Fruit fly (Drosophila melanogaster) whole organism, wandering third instar larva: ENCODE results near the gene CG31381.
A peak's percentile ranks its signal among the peaks of the same experiment; 100 is the strongest.

Experiments used
- Abd-B ChIP-seq: fragments of >200 bp; optimal IDR thresholded peaks from 2 replicates; lab custom pipeline; 2017; ENCODE audit warnings: missing biosample characterization, missing genetic modification characterization
- CG32264 ChIP-seq: fragments of 200-800 bp; sonication (Bioruptor generic); optimal IDR thresholded peaks from 2 replicates; lab custom pipeline; 2016; ENCODE audit warnings: missing biosample characterization, missing genetic modification characterization
- CG9705 ChIP-seq: fragments of 200-800 bp; sonication (Bioruptor generic); optimal IDR thresholded peaks from 2 replicates; lab custom pipeline; 2018; ENCODE audit warnings: missing biosample characterization, mild to moderate bottlenecking, missing genetic modification characterization
- CrebA ChIP-seq: fragments of 200-800 bp; sonication (Bioruptor generic); optimal IDR thresholded peaks from 2 replicates; lab custom pipeline; 2016; ENCODE audit warnings: missing biosample characterization, mild to moderate bottlenecking, missing genetic modification characterization, borderline replicate concordance
- Dfd ChIP-seq: fragments of >200 bp; optimal IDR thresholded peaks from 2 replicates; lab custom pipeline; 2017; ENCODE audit warnings: missing biosample characterization, missing genetic modification characterization
- Dif ChIP-seq: fragments of 200-275, 200-300 bp; sonication (Bioruptor generic); optimal IDR thresholded peaks from 2 replicates; lab custom pipeline; 2018; ENCODE audit warnings: missing biosample characterization, missing genetic modification characterization; ENCODE audit not compliant: partially characterized antibody
- GATAd ChIP-seq: sonication (Bioruptor generic); optimal IDR thresholded peaks from 2 replicates; lab custom pipeline; 2016; ENCODE audit warnings: missing biosample characterization, missing genetic modification characterization
- HLH106 ChIP-seq: fragments of 200-800 bp; optimal IDR thresholded peaks from 3 replicates; lab custom pipeline; 2019; ENCODE audit warnings: missing biosample characterization, mild to moderate bottlenecking, missing genetic modification characterization, moderate library complexity
- Hnf4 ChIP-seq: fragments of 200-800 bp; sonication (Bioruptor generic); optimal IDR thresholded peaks from 2 replicates; lab custom pipeline; 2016; ENCODE audit warnings: missing biosample characterization, mild to moderate bottlenecking, missing genetic modification characterization
- Hr78 ChIP-seq: fragments of >200 bp; optimal IDR thresholded peaks from 2 replicates; lab custom pipeline; 2017; ENCODE audit warnings: missing biosample characterization, missing genetic modification characterization
- Hr83 ChIP-seq: fragments of 200-300 bp; sonication (Bioruptor generic); optimal IDR thresholded peaks from 2 replicates; lab custom pipeline; 2016; ENCODE audit warnings: missing biosample characterization, mild to moderate bottlenecking, missing genetic modification characterization, moderate library complexity; ENCODE audit not compliant: poor library complexity, severe bottlenecking
- Jra ChIP-seq: sonication (Bioruptor generic); optimal IDR thresholded peaks from 2 replicates; lab custom pipeline; 2016; ENCODE audit warnings: missing biosample characterization, missing genetic modification characterization
- Mio ChIP-seq: sonication (Bioruptor generic); optimal IDR thresholded peaks from 2 replicates; lab custom pipeline; 2016; ENCODE audit warnings: missing biosample characterization, missing genetic modification characterization
- Myc ChIP-seq: fragments of >200 bp; optimal IDR thresholded peaks from 2 replicates; lab custom pipeline; 2017
- N ChIP-seq: fragments of >200 bp; optimal IDR thresholded peaks from 2 replicates; lab custom pipeline; 2018; ENCODE audit warnings: missing biosample characterization, missing external identifiers, missing genetic modification characterization
- OdsH ChIP-seq: fragments of 200-800 bp; sonication (Bioruptor generic); optimal IDR thresholded peaks from 2 replicates; lab custom pipeline; 2016; ENCODE audit warnings: missing biosample characterization, mild to moderate bottlenecking, missing genetic modification characterization
- Rel ChIP-seq, 2 experiments: fragments of 200-800 bp; sonication (Bioruptor generic) in 1 of 2; optimal IDR thresholded peaks; 2 replicates in 1 of 2; 3 replicates in 1 of 2; lab custom pipeline; 2016 to 2019; ENCODE audit warnings: mild to moderate bottlenecking in 2 of 2, missing biosample characterization in 2 of 2, missing genetic modification characterization in 2 of 2, moderate library complexity in 1 of 2
- Sp1 ChIP-seq: fragments of 200-800 bp; sonication (Bioruptor generic); optimal IDR thresholded peaks from 3 replicates; lab custom pipeline; 2019; ENCODE audit warnings: missing biosample characterization, mild to moderate bottlenecking, missing genetic modification characterization, moderate library complexity
- Vsx2 ChIP-seq: fragments of 200-300, 225-300 bp; sonication (Bioruptor generic); optimal IDR thresholded peaks from 2 replicates; lab custom pipeline; 2018; ENCODE audit warnings: missing biosample characterization, missing genetic modification characterization; ENCODE audit not compliant: partially characterized antibody
- br ChIP-seq: fragments of 200-800 bp; sonication (Bioruptor generic); optimal IDR thresholded peaks from 2 replicates; lab custom pipeline; 2016; ENCODE audit warnings: missing biosample characterization, missing genetic modification characterization
- brk ChIP-seq: fragments of 200-800 bp; sonication (Bioruptor generic); optimal IDR thresholded peaks from 2 replicates; lab custom pipeline; 2016; ENCODE audit warnings: missing biosample characterization, mild to moderate bottlenecking, missing genetic modification characterization
- dl ChIP-seq, 2 experiments: fragments of 175-275, 200-275 bp in 1 of 2; fragments of 200-275 bp in 1 of 2; sonication (Bioruptor generic); optimal IDR thresholded peaks; lab custom pipeline; 2018; ENCODE audit warnings: mild to moderate bottlenecking in 2 of 2, missing biosample characterization in 2 of 2, missing genetic modification characterization in 2 of 2, moderate library complexity in 2 of 2; ENCODE audit not compliant: partially characterized antibody in 2 of 2, insufficient read depth in 1 of 2
- dmrt93B ChIP-seq: fragments of 200-800 bp; sonication (Bioruptor generic); optimal IDR thresholded peaks from 2 replicates; lab custom pipeline; 2018; ENCODE audit warnings: missing biosample characterization, mild to moderate bottlenecking, missing genetic modification characterization
- dsf ChIP-seq: sonication (Bioruptor generic); optimal IDR thresholded peaks from 2 replicates; lab custom pipeline; 2016; ENCODE audit warnings: missing biosample characterization, missing genetic modification characterization, borderline replicate concordance
- ey ChIP-seq: fragments of 200-800 bp; sonication (Bioruptor generic); optimal IDR thresholded peaks from 2 replicates; lab custom pipeline; 2016; ENCODE audit warnings: missing biosample characterization, missing genetic modification characterization
- foxo ChIP-seq, 2 experiments: fragments of 200-800 bp; sonication (Bioruptor generic); optimal IDR thresholded peaks; 2 replicates in 1 of 2; 3 replicates in 1 of 2; lab custom pipeline; 2016 to 2017; ENCODE audit warnings: missing biosample characterization in 2 of 2, missing genetic modification characterization in 2 of 2
- fru ChIP-seq: fragments of 200-800 bp; sonication (Bioruptor generic); optimal IDR thresholded peaks from 3 replicates; lab custom pipeline; 2016; ENCODE audit warnings: missing biosample characterization, mild to moderate bottlenecking, missing genetic modification characterization
- h ChIP-seq: fragments of 200-800 bp; sonication (Bioruptor generic); optimal IDR thresholded peaks from 3 replicates; lab custom pipeline; 2016; ENCODE audit warnings: missing biosample characterization, mild to moderate bottlenecking, missing genetic modification characterization
- jim ChIP-seq: fragments of 175-275, 200-325 bp; sonication (Bioruptor generic); optimal IDR thresholded peaks from 2 replicates; lab custom pipeline; 2016; ENCODE audit warnings: missing biosample characterization, mild to moderate bottlenecking, missing genetic modification characterization
- lola ChIP-seq: fragments of >200 bp; optimal IDR thresholded peaks from 2 replicates; lab custom pipeline; 2017; ENCODE audit warnings: missing biosample characterization, missing genetic modification characterization
- pan ChIP-seq: fragments of >200 bp; optimal IDR thresholded peaks from 2 replicates; lab custom pipeline; 2017
- psq ChIP-seq: fragments of 200-800 bp; sonication (Bioruptor generic); optimal IDR thresholded peaks from 3 replicates; lab custom pipeline; 2017; ENCODE audit warnings: missing biosample characterization, mild to moderate bottlenecking, missing genetic modification characterization, moderate library complexity
- rgr ChIP-seq: fragments of 200-800 bp; sonication (Bioruptor generic); optimal IDR thresholded peaks from 3 replicates; lab custom pipeline; 2016; ENCODE audit warnings: missing biosample characterization, mild to moderate bottlenecking, missing genetic modification characterization
- sage ChIP-seq: fragments of 200-800 bp; sonication (Bioruptor generic); optimal IDR thresholded peaks from 2 replicates; lab custom pipeline; 2016; ENCODE audit warnings: missing biosample characterization, mild to moderate bottlenecking, missing genetic modification characterization
- sv ChIP-seq: fragments of 200-800 bp; sonication (Bioruptor generic); optimal IDR thresholded peaks from 3 replicates; lab custom pipeline; 2016; ENCODE audit warnings: missing biosample characterization, missing genetic modification characterization
- tai ChIP-seq: sonication (Bioruptor generic); optimal IDR thresholded peaks from 2 replicates; lab custom pipeline; 2016; ENCODE audit warnings: missing biosample characterization, missing genetic modification characterization
- usp ChIP-seq: fragments of >200 bp; optimal IDR thresholded peaks from 2 replicates; lab custom pipeline; 2017; ENCODE audit warnings: missing biosample characterization, missing genetic modification characterization
- woc ChIP-seq: sonication (Bioruptor generic); optimal IDR thresholded peaks from 2 replicates; lab custom pipeline; 2016; ENCODE audit warnings: missing biosample characterization, mild to moderate bottlenecking, missing genetic modification characterization

Gene CG31381

DNA sequence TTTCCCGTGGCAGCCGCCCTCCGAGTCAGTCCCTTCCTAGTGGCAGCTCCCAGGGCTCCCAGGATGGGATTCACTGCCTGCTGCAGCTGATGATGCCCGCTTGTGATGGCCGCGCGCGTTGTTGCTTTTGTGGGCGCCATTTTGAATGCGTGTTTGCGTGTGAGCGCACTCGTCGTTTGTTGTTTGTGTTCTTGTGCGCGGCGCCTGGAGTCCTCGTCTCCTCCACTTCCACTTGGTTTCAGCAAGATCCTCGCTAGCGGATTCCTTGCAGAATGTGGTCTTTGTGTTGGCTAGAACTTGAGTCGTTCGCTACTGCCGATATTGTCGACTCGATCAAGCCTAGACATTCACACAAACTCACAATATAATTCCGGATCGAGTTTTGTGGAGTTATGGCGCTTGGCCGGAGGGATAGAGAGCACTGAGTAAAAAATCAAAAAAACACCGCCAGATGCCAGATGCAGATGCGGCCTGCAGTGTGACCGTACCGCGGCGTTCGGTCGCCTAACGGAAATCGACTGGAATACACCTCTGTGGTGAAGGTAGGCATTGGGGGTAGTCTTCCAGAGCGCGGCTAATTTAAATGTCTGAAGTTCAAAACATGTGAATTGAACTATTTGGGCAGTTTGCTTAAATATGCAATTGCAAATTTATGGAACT, 6.3 kb upstream of the CG31381 start, which contains the start of gene CycB3:
Gene CycB3, minus strand, starts transcription at position 428 of the 660 bp plus-strand sequence.
- TF ChIP-seq Myc (lab: Kevin White, UChicago) (peak; percentile 58), h (no peak), Rel (GFP tag; optimal IDR thresholded peaks at IDR 0.05; lab: Kevin White, UChicago) (no peak), Rel (tag; optimal IDR thresholded peaks at IDR 0.05; lab: Kevin White, UChicago) (peak; percentile 50), rgr (peak; percentile 33), Vsx2 (GFP tag; lab: Kevin White, UChicago) (peak; percentile 28), lola (GFP tag; lab: Kevin White, UChicago) (no peak), br (GFP tag; lab: Kevin White, UChicago) (no peak), ey (GFP tag; lab: Kevin White, UChicago) (peak; percentile 17), Sp1 (GFP tag; lab: Kevin White, UChicago) (peak; percentile 21), psq (GFP tag; lab: Kevin White, UChicago) (no peak), CG9705 (peak; percentile 43)

DNA sequence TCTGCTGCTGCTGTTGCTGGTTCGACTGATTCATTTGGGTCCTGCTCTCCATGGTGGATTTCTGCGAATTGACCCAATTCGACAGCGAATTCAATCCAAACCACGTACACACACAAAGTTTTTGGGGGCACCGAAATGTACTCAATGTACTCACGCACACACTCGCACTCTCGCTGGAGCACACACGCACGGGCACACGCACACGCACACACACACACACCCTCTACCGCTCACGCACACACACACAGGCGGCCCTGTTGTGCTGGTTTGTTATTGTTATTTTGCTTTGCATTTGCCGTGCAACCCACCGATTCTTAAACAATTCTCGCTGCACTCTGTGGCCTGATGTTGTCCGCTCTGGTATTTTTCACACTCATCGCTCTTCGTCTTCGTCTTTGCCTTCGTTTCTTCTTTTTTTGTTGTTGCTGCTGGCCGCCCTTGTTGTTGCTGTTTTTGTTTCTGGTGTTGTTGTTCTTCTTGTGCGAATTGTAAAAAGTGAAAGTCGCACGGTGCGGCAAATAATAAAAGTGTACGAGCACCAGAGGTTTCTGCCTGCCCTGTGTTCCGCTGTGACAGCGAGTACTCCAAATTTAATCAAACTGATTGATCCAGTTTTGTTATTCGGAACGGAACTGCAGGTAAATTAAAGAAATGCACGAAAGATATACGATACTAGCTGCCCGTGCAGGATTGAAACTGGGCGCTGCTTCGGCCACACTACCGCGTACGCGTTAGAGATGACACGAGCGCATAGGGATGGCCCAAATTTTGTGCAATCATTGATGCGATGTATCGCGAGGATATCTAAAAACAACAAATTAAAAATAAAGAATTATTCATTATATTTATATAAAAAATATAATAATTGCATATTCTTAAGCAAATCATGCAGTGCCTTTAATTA, 654 bp upstream of the CG31381 start, which contains the start of gene CG3744:
Gene CG3744, minus strand, starts transcription at position 716 of the 904 bp plus-strand sequence.
- TF ChIP-seq usp (GFP tag; lab: Kevin White, UChicago) (no peak), CG9705 (peak; percentile 84), br (GFP tag; lab: Kevin White, UChicago) (peak; percentile 57), Mio (GFP tag; lab: Kevin White, UChicago) (no peak), rgr (peak; percentile 81), CG32264 (GFP tag; lab: Kevin White, UChicago) (no peak), HLH106 (tag; lab: Kevin White, UChicago) (peak; percentile 90), Dif (GFP tag; lab: Kevin White, UChicago) (no peak), CrebA (no peak), N (GFP tag; lab: Kevin White, UChicago) (peak; percentile 70), Vsx2 (GFP tag; lab: Kevin White, UChicago) (no peak), GATAd (GFP tag; lab: Kevin White, UChicago) (peak; percentile 53), h (peak; percentile 78), Jra (GFP tag; lab: Kevin White, UChicago) (no peak), Sp1 (GFP tag; lab: Kevin White, UChicago) (peak; percentile 81), Rel (GFP tag; optimal IDR thresholded peaks at IDR 0.05; lab: Kevin White, UChicago) (no peak), Rel (tag; optimal IDR thresholded peaks at IDR 0.05; lab: Kevin White, UChicago) (no peak), Myc (lab: Kevin White, UChicago) (no peak), pan (lab: Kevin White, UChicago) (no peak), sage (GFP tag; lab: Kevin White, UChicago) (no peak), jim (GFP tag; lab: Kevin White, UChicago) (peak; percentile 54), dsf (GFP tag; lab: Kevin White, UChicago) (no peak), OdsH (GFP tag; lab: Kevin White, UChicago) (peak; percentile 61), dmrt93B (GFP tag; lab: Kevin White, UChicago) (peak; percentile 78), dl (GFP tag; optimal IDR thresholded peaks at IDR 0.05; lab: Kevin White, UChicago; ENCODE audit: insufficient read depth in 1 of 2, partially characterized antibody in 2 of 2) (no peak), fru (peak; percentile 59), tai (GFP tag; lab: Kevin White, UChicago) (no peak), ey (GFP tag; lab: Kevin White, UChicago) (peak; percentile 68), Hr83 (GFP tag; lab: Kevin White, UChicago) (peak; percentile 96), sv (GFP tag; lab: Kevin White, UChicago) (peak; percentile 86), foxo (GFP tag; optimal IDR thresholded peaks at IDR 0.05; lab: Kevin White, UChicago) (peak in 1 of 2 experiments; percentile 87), lola (GFP tag; lab: Kevin White, UChicago) (no peak), Abd-B (GFP tag; lab: Kevin White, UChicago) (no peak), brk (no peak), psq (GFP tag; lab: Kevin White, UChicago) (peak; percentile 72), woc (GFP tag; lab: Kevin White, UChicago) (peak; percentile 88), Hr78 (no peak), Hnf4 (no peak), Dfd (GFP tag; lab: Kevin White, UChicago) (no peak)
